Fruit fly (Drosophila melanogaster) Kc167 (cell line): Measurements from ENCODE around the gene Vm26Ac.

Experiments used
- Myc ChIP-seq: fragments of >200 bp; optimal IDR thresholded peaks from 2 replicates; lab custom pipeline; 2017; ENCODE audit warnings: missing external identifiers
- ttk ChIP-seq: sonication (Bioruptor generic); optimal IDR thresholded peaks from 2 replicates; lab custom pipeline; 2017; ENCODE audit warnings: missing external identifiers

dm6 chr2L:6000065-6000464 lies 41.6 kb upstream of the Vm26Ac start, which contains the start of gene Tsp26A:
- TF ChIP-seq Myc (lab: Kevin White, UChicago) (no peak), ttk (lab: Kevin White, UChicago) (no peak)
